Worm (Caenorhabditis elegans): ENCODE results near the gene D2063.1.

Gene D2063.1

DNA sequence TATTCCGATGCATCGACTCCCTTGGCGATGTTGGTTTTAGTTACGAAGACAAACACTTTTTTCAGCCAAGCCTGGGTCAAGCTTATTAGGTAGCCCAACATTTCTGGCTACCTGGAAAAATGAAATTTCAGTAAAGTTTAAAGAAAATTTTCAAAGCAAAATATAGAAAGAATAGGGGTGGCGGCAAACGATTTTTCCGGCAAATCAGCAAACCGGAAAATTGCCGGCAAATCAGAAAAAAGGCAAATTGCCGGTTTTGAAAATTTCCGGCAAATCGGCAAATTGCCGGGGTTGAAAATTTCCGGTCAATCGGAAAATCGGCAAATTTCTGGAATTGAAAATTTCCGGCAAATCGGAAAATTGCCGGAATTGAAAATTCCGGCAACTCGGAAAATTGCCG lies 50.7 kb downstream of the D2063.1 start, which contains the start of gene F32D1.8:
F32D1.8 (minus strand) TSS at position 101 of the 400 bp plus-strand sequence.
- TF ChIP-seq cog-1 (tag; optimal IDR thresholded peaks at IDR 0.05) (no peak), ztf-23 (GFP tag; IDR thresholded peaks at IDR 0.05) (0 out of 2 replicates have a peak, but pooled peaks have one; percentile 17), ztf-29 (GFP tag; IDR thresholded peaks at IDR 0.05) (no peak), T22C8.4 (GFP tag; IDR thresholded peaks at IDR 0.05) (no peak)
